ENCODE assay signal across 4 worm cellular contexts in genomic region chrII:6250782-6251461, ce11.
TF ChIP-seq lines count a peak whose summit lies in the region.

phb-2 (plus strand) TSS chrII:6251411.

TF ChIP-seq in whole organism, L2 larva, 48 proteins besides CTCF, POLR2A, EP300 and RAD21 (continued from another document):
- TF ChIP-seq egl-27 (tag; optimal IDR thresholded peaks at IDR 0.05; lab: Kevin White, UChicago) (no peak), elt-3 (tag; optimal IDR thresholded peaks at IDR 0.05; lab: Kevin White, UChicago) (no peak), snpc-4 (tag; optimal IDR thresholded peaks at IDR 0.05; lab: Kevin White, UChicago) (peak; percentile 3), gmeb-1 (tag; optimal IDR thresholded peaks at IDR 0.05; lab: Kevin White, UChicago) (peak; percentile 98), dmd-4 (tag; optimal IDR thresholded peaks at IDR 0.05; lab: Kevin White, UChicago) (no peak), ZK546.5 (tag; optimal IDR thresholded peaks at IDR 0.05; lab: Kevin White, UChicago) (no peak), unc-55 (GFP tag; optimal IDR thresholded peaks at IDR 0.05; lab: Kevin White, UChicago) (peak; percentile 93), ceh-16 (tag; optimal IDR thresholded peaks at IDR 0.05; lab: Kevin White, UChicago) (no peak), nhr-10 (tag; optimal IDR thresholded peaks at IDR 0.05; lab: Kevin White, UChicago) (no peak), ztf-1 (GFP tag; conservative IDR thresholded peaks at IDR 0.05; lab: Robert Waterston, UW) (no peak), F13H6.1 (tag; optimal IDR thresholded peaks at IDR 0.05; lab: Kevin White, UChicago) (peak; percentile 65), nhr-25 (tag; optimal IDR thresholded peaks at IDR 0.05; lab: Kevin White, UChicago) (peak; percentile 75), ztf-4 (tag; optimal IDR thresholded peaks at IDR 0.05; lab: Kevin White, UChicago) (peak; percentile 72), alr-1 (tag; optimal IDR thresholded peaks at IDR 0.05; lab: Kevin White, UChicago) (no peak), nhr-21 (tag; optimal IDR thresholded peaks at IDR 0.05; lab: Kevin White, UChicago) (peak; percentile 68), C34F6.9 (tag; optimal IDR thresholded peaks at IDR 0.05; lab: Kevin White, UChicago) (peak; percentile 84), nhr-237 (tag; optimal IDR thresholded peaks at IDR 0.05; lab: Kevin White, UChicago) (no peak), mdl-1 (tag; optimal IDR thresholded peaks at IDR 0.05; lab: Kevin White, UChicago) (no peak), unc-39 (tag; optimal IDR thresholded peaks at IDR 0.05; lab: Kevin White, UChicago) (no peak), mbf-1 (tag; optimal IDR thresholded peaks at IDR 0.05; lab: Kevin White, UChicago) (no peak), blmp-1 (tag; optimal IDR thresholded peaks at IDR 0.05; lab: Kevin White, UChicago; ENCODE audit: insufficient read depth) (no peak), R02D3.7 (tag; optimal IDR thresholded peaks at IDR 0.05; lab: Kevin White, UChicago) (no peak), lin-39 (tag; optimal IDR thresholded peaks at IDR 0.05; lab: Kevin White, UChicago) (no peak), unc-62 (GFP tag; optimal IDR thresholded peaks at IDR 0.05; lab: Kevin White, UChicago) (no peak), sma-3 (GFP tag; optimal IDR thresholded peaks at IDR 0.05; lab: Kevin White, UChicago) (peak; percentile 66)

TF ChIP-seq in whole organism, L4 larva, 104 proteins besides CTCF, POLR2A, EP300 and RAD21 (continued from another document and continues in another):
- TF ChIP-seq cey-2 (tag; optimal IDR thresholded peaks at IDR 0.05; lab: Kevin White, UChicago; ENCODE audit: borderline replicate concordance, insufficient read depth) (no peak), snpc-4 (tag; optimal IDR thresholded peaks at IDR 0.05; lab: Kevin White, UChicago) (no peak), arid-1 (GFP tag; conservative IDR thresholded peaks at IDR 0.05; lab: Robert Waterston, UW) (no peak; the same call in 1 of the 2 replicates), egl-27 (tag; optimal IDR thresholded peaks at IDR 0.05; lab: Kevin White, UChicago) (no peak), aly-2 (tag; optimal IDR thresholded peaks at IDR 0.05; lab: Kevin White, UChicago) (no peak), mes-2 (tag; optimal IDR thresholded peaks at IDR 0.05; lab: Kevin White, UChicago; ENCODE audit: poor library complexity, severe bottlenecking) (peak; percentile 87), sdz-12 (GFP tag; optimal IDR thresholded peaks at IDR 0.05; lab: Kevin White, UChicago) (no peak), hlh-30 (tag; optimal IDR thresholded peaks at IDR 0.05; lab: Kevin White, UChicago; ENCODE audit: insufficient read depth) (peak; percentile 81), rbr-2 (tag; optimal IDR thresholded peaks at IDR 0.05; lab: Kevin White, UChicago) (peak; percentile 68), unc-62 (GFP tag; optimal IDR thresholded peaks at IDR 0.05 in 1 of 2; lab: Kevin White, UChicago) (no peak), unc-62 (tag; optimal IDR thresholded peaks at IDR 0.05; lab: Kevin White, UChicago) (no peak), R02D3.7 (tag; optimal IDR thresholded peaks at IDR 0.05; lab: Kevin White, UChicago) (no peak), F44E2.7 (GFP tag; IDR thresholded peaks at IDR 0.05; lab: Robert Waterston, UW) (no peak), lsy-2 (tag; optimal IDR thresholded peaks at IDR 0.05; lab: Kevin White, UChicago) (peak; percentile 27 to 89), Y48G9A.11 (GFP tag; IDR thresholded peaks at IDR 0.05; lab: Robert Waterston, UW) (no peak), attf-4 (tag; optimal IDR thresholded peaks at IDR 0.05; lab: Kevin White, UChicago) (no peak), lin-39 (tag; optimal IDR thresholded peaks at IDR 0.05; lab: Kevin White, UChicago) (no peak), dpl-1 (GFP tag; optimal IDR thresholded peaks at IDR 0.05; lab: Kevin White, UChicago) (peak; percentile 94), nhr-6 (tag; optimal IDR thresholded peaks at IDR 0.05; lab: Kevin White, UChicago) (peak; percentile 79), lin-13 (GFP tag; optimal IDR thresholded peaks at IDR 0.05; lab: Kevin White, UChicago) (peak; percentile 63), skn-1 (tag; optimal IDR thresholded peaks at IDR 0.05; lab: Kevin White, UChicago) (no peak), fkh-10 (GFP tag; optimal IDR thresholded peaks at IDR 0.05; lab: Kevin White, UChicago) (no peak), ceh-20 (GFP tag; IDR thresholded peaks at IDR 0.05; lab: Robert Waterston, UW) (no peak), set-16 (GFP tag; IDR thresholded peaks at IDR 0.05; lab: Robert Waterston, UW) (no peak), D1046.2 (GFP tag; IDR thresholded peaks at IDR 0.05; lab: Robert Waterston, UW) (no peak), mxl-3 (GFP tag; optimal IDR thresholded peaks at IDR 0.05; lab: Kevin White, UChicago) (no peak), zip-2 (tag; optimal IDR thresholded peaks at IDR 0.05; lab: Kevin White, UChicago) (no peak), F10B5.3 (tag; optimal IDR thresholded peaks at IDR 0.05; lab: Kevin White, UChicago) (no peak), ama-1 (optimal IDR thresholded peaks at IDR 0.05; lab: Kevin White, UChicago) (peak; percentile 60), ctbp-1 (GFP tag; IDR thresholded peaks at IDR 0.05; lab: Robert Waterston, UW) (no peak), egl-43 (GFP tag; IDR thresholded peaks at IDR 0.05; lab: Robert Waterston, UW) (no peak), hif-1 (tag; optimal IDR thresholded peaks at IDR 0.05; lab: Kevin White, UChicago) (peak in 1 of 2 experiments; percentile 45), ceh-62 (tag; optimal IDR thresholded peaks at IDR 0.05; lab: Kevin White, UChicago) (no peak), tag-97 (GFP tag; IDR thresholded peaks at IDR 0.05; lab: Robert Waterston, UW) (no peak), saeg-2 (GFP tag; IDR thresholded peaks at IDR 0.05; lab: Robert Waterston, UW) (no peak), ztf-7 (tag; optimal IDR thresholded peaks at IDR 0.05; lab: Kevin White, UChicago) (no peak), tra-1 (GFP tag; IDR thresholded peaks at IDR 0.05; lab: Robert Waterston, UW) (no peak), gei-8 (GFP tag; optimal IDR thresholded peaks at IDR 0.05; lab: Kevin White, UChicago) (no peak)

TF ChIP-seq in whole organism, late embryonic, 69 proteins besides CTCF, POLR2A, EP300 and RAD21 (continued from another document):
- no peak for TF ChIP-seq hlh-13 (GFP tag; optimal IDR thresholded peaks at IDR 0.05; lab: Kevin White, UChicago)

TF ChIP-seq in whole organism, mixed stage, embryonic, 35 proteins besides CTCF, POLR2A, EP300 and RAD21 (continued from another document):
- no peak for TF ChIP-seq nhr-28 (tag; optimal IDR thresholded peaks at IDR 0.05; lab: Kevin White, UChicago)
- TF ChIP-seq mab-5 (tag; optimal IDR thresholded peaks at IDR 0.05; lab: Kevin White, UChicago) = no peak
- TF ChIP-seq ztf-11 (tag; optimal IDR thresholded peaks at IDR 0.05; lab: Kevin White, UChicago) = no peak
- peak; percentile 81 for TF ChIP-seq lsy-2 (tag; optimal IDR thresholded peaks at IDR 0.05; lab: Kevin White, UChicago)
- no peak for TF ChIP-seq ceh-83 (GFP tag; optimal IDR thresholded peaks at IDR 0.05; lab: Kevin White, UChicago)
